Fruit fly (Drosophila melanogaster) whole organism, embryonic: ENCODE results near the gene CG31960.

Source experiments
- CG10267 ChIP-seq: fragments of 200-800 bp; sonication (Bioruptor generic); optimal IDR thresholded peaks from 2 replicates; lab custom pipeline; 2018; ENCODE audit warnings: missing biosample characterization, mild to moderate bottlenecking, missing genetic modification characterization, moderate library complexity
- CG10274 ChIP-seq: fragments of 200-800 bp; sonication (Bioruptor generic); optimal IDR thresholded peaks from 3 replicates; lab custom pipeline; 2017; ENCODE audit warnings: missing biosample characterization, mild to moderate bottlenecking, missing genetic modification characterization
- CG10462 ChIP-seq: fragments of 200-800 bp; sonication (Bioruptor generic); optimal IDR thresholded peaks from 2 replicates; lab custom pipeline; 2016; ENCODE audit warnings: missing biosample characterization, missing genetic modification characterization
- CG10543 ChIP-seq: fragments of 200-800 bp; sonication (Bioruptor generic); optimal IDR thresholded peaks from 3 replicates; lab custom pipeline; 2017; ENCODE audit warnings: missing biosample characterization, mild to moderate bottlenecking, missing genetic modification characterization, moderate library complexity
- CG10654 ChIP-seq: fragments of 200-800 bp; sonication (Bioruptor generic); optimal IDR thresholded peaks from 2 replicates; lab custom pipeline; 2016; ENCODE audit warnings: missing biosample characterization, missing genetic modification characterization
- CG13287 ChIP-seq: fragments of 200-800 bp; sonication (Bioruptor generic); IDR thresholded peaks from 2 replicates; pipeline ENCODE4 v1.3.6; 2022; ENCODE audit warnings: missing biosample characterization, missing genetic modification characterization; ENCODE audit not compliant: partially characterized antibody
- CG13424 ChIP-seq: fragments of 200-800 bp; sonication (Bioruptor generic); optimal IDR thresholded peaks from 2 replicates; lab custom pipeline; 2019; ENCODE audit warnings: missing biosample characterization, mild to moderate bottlenecking, missing genetic modification characterization, moderate library complexity
- CG13894 ChIP-seq: fragments of 200-800 bp; sonication (Bioruptor generic); optimal IDR thresholded peaks from 3 replicates; lab custom pipeline; 2018; ENCODE audit warnings: missing biosample characterization, mild to moderate bottlenecking, missing genetic modification characterization, moderate library complexity
- CG1602 ChIP-seq: fragments of 200-800 bp; sonication (Bioruptor generic); optimal IDR thresholded peaks from 3 replicates; lab custom pipeline; 2016; ENCODE audit warnings: missing biosample characterization, missing genetic modification characterization
- CG1647 ChIP-seq: fragments of 200-800 bp; sonication (Bioruptor generic); optimal IDR thresholded peaks from 3 replicates; lab custom pipeline; 2016; ENCODE audit warnings: missing biosample characterization, missing genetic modification characterization
- CG17328 ChIP-seq: fragments of 200-800 bp; sonication (Bioruptor generic); IDR thresholded peaks from 2 replicates; pipeline ENCODE4 v1.3.6; 2022; ENCODE audit warnings: missing biosample characterization, missing genetic modification characterization
- CG17361 ChIP-seq: fragments of 200-800 bp; sonication (Bioruptor generic); IDR thresholded peaks from 3 replicates; pipeline ENCODE4 v1.3.6; 2022; ENCODE audit warnings: missing biosample characterization, missing genetic modification characterization
- CG17385 ChIP-seq: fragments of 200-800 bp; sonication (Bioruptor generic); optimal IDR thresholded peaks from 3 replicates; lab custom pipeline; 2018; ENCODE audit warnings: missing biosample characterization, mild to moderate bottlenecking, missing genetic modification characterization
- CG17802 ChIP-seq: fragments of 200-800 bp; sonication (Bioruptor generic); optimal IDR thresholded peaks from 2 replicates; lab custom pipeline; 2018; ENCODE audit warnings: missing biosample characterization, mild to moderate bottlenecking, missing genetic modification characterization, moderate library complexity
- CG2116 ChIP-seq: fragments of 200-800 bp; sonication (Bioruptor generic); optimal IDR thresholded peaks from 3 replicates; lab custom pipeline; 2018; ENCODE audit warnings: missing biosample characterization, mild to moderate bottlenecking, missing genetic modification characterization
- CG2120 ChIP-seq: fragments of 200-800 bp; sonication (Bioruptor generic); optimal IDR thresholded peaks from 3 replicates; lab custom pipeline; 2016; ENCODE audit warnings: missing biosample characterization, missing genetic modification characterization
- CG30403 ChIP-seq: fragments of 200-800 bp; sonication (Bioruptor generic); optimal IDR thresholded peaks from 3 replicates; lab custom pipeline; 2016; ENCODE audit warnings: missing biosample characterization, missing genetic modification characterization
- CG32772 ChIP-seq: fragments of 200-800 bp; sonication (Bioruptor generic); IDR thresholded peaks from 2 replicates; pipeline ENCODE4 v1.3.6; 2022; ENCODE audit warnings: missing biosample characterization, missing genetic modification characterization
- CG3847 ChIP-seq: fragments of 200-800 bp; sonication (Bioruptor generic); IDR thresholded peaks from 2 replicates; pipeline ENCODE4 v1.3.6; 2022; ENCODE audit warnings: missing biosample characterization, missing genetic modification characterization
- CG4617 ChIP-seq: fragments of 200-800 bp; sonication (Bioruptor generic); optimal IDR thresholded peaks from 3 replicates; lab custom pipeline; 2016; ENCODE audit warnings: missing biosample characterization, missing genetic modification characterization, borderline replicate concordance
- CG8290 ChIP-seq, 3 experiments: fragments of 200-800 bp; sonication (Bioruptor generic); optimal IDR thresholded peaks; 2 replicates each; lab custom pipeline; 2016 to 2019; ENCODE audit warnings: missing biosample characterization in 3 of 3, missing genetic modification characterization in 3 of 3, mild to moderate bottlenecking in 2 of 3, moderate library complexity in 1 of 3
- CG8388 ChIP-seq: fragments of 200-800 bp; sonication (Bioruptor generic); optimal IDR thresholded peaks from 2 replicates; lab custom pipeline; 2019; ENCODE audit warnings: missing biosample characterization, mild to moderate bottlenecking, missing genetic modification characterization, moderate library complexity
- CG8944 ChIP-seq: fragments of 200-800 bp; sonication (Bioruptor generic); optimal IDR thresholded peaks from 3 replicates; lab custom pipeline; 2016; ENCODE audit warnings: missing biosample characterization, missing genetic modification characterization
- CG9437 ChIP-seq: fragments of 200-800 bp; sonication (Bioruptor generic); optimal IDR thresholded peaks from 2 replicates; lab custom pipeline; 2018; ENCODE audit warnings: missing biosample characterization, mild to moderate bottlenecking, missing genetic modification characterization
- CrebB ChIP-seq: fragments of 200-800 bp; sonication (Bioruptor generic); optimal IDR thresholded peaks from 3 replicates; lab custom pipeline; 2018; ENCODE audit warnings: missing biosample characterization, mild to moderate bottlenecking, missing genetic modification characterization
- D ChIP-seq, 2 experiments: fragments of 200-800 bp in 1 of 2; fragments of >200 bp in 1 of 2; sonication (Bioruptor generic) in 1 of 2; optimal IDR thresholded peaks; 2 replicates in 1 of 2; 3 replicates in 1 of 2; lab custom pipeline; 2017; ENCODE audit warnings: mild to moderate bottlenecking in 1 of 2, missing biosample characterization in 1 of 2, missing genetic modification characterization in 1 of 2, missing genetic modification reagents in 1 of 2
- Hr78 ChIP-seq, 2 experiments: fragments of 200-800 bp in 1 of 2; fragments of >200 bp in 1 of 2; sonication (Bioruptor generic) in 1 of 2; optimal IDR thresholded peaks; 2 replicates each; lab custom pipeline; 2017 to 2019; ENCODE audit warnings: missing biosample characterization in 2 of 2, missing genetic modification characterization in 2 of 2, mild to moderate bottlenecking in 1 of 2, moderate library complexity in 1 of 2
- MESR4 ChIP-seq: fragments of 200-800 bp; sonication (Bioruptor generic); optimal IDR thresholded peaks from 2 replicates; lab custom pipeline; 2018; ENCODE audit warnings: missing biosample characterization, mild to moderate bottlenecking, missing genetic modification characterization, moderate library complexity
- Med ChIP-seq: fragments of 200-800 bp; sonication (Bioruptor generic); peaks from one replicate; lab custom pipeline; 2016; ENCODE audit warnings: missing biosample characterization, missing genetic modification characterization, mild to moderate bottlenecking, inconsistent platforms, moderate library complexity
- Stat92E ChIP-seq, 3 experiments: fragments of >200 bp in 2 of 3; fragments of 200-800 bp in 1 of 3; sonication (Bioruptor generic) in 1 of 3; optimal IDR thresholded peaks; 2 replicates each; lab custom pipeline; 2017 to 2019; ENCODE audit warnings: missing biosample characterization in 3 of 3, missing genetic modification characterization in 3 of 3, mild to moderate bottlenecking in 1 of 3, moderate library complexity in 1 of 3
- Trl ChIP-seq, 3 experiments: fragments of >200 bp in 2 of 3; fragments of 200-800 bp in 1 of 3; sonication (Bioruptor generic) in 1 of 3; optimal IDR thresholded peaks; 2 replicates in 1 of 3; 3 replicates in 2 of 3; lab custom pipeline; 2016 to 2017; ENCODE audit warnings: missing biosample characterization in 1 of 3, missing genetic modification characterization in 1 of 3
- abd-A ChIP-seq: fragments of 200-800 bp; sonication (Bioruptor generic); optimal IDR thresholded peaks from 3 replicates; lab custom pipeline; 2019; ENCODE audit warnings: missing biosample characterization, mild to moderate bottlenecking, missing genetic modification characterization, moderate library complexity
- ems ChIP-seq: fragments of 200-800 bp; sonication (Bioruptor generic); optimal IDR thresholded peaks from 3 replicates; lab custom pipeline; 2016; ENCODE audit warnings: missing biosample characterization, missing genetic modification characterization
- ftz-f1 ChIP-seq: fragments of 200-800 bp; sonication (Bioruptor generic); optimal IDR thresholded peaks from 2 replicates; lab custom pipeline; 2016; ENCODE audit warnings: missing biosample characterization, missing genetic modification characterization
- grau ChIP-seq: fragments of 200-800 bp; optimal IDR thresholded peaks from 3 replicates; lab custom pipeline; 2019; ENCODE audit warnings: missing biosample characterization, mild to moderate bottlenecking, missing genetic modification characterization, moderate library complexity
- gsb-n ChIP-seq: fragments of 200-800 bp; sonication (Bioruptor generic); optimal IDR thresholded peaks from 3 replicates; lab custom pipeline; 2018; ENCODE audit warnings: missing biosample characterization, mild to moderate bottlenecking, missing genetic modification characterization
- hb ChIP-seq: fragments of 200-800 bp; sonication (Bioruptor generic); IDR thresholded peaks from 3 replicates; pipeline ENCODE4 v1.3.6; 2022; ENCODE audit warnings: missing biosample characterization, missing genetic modification characterization; ENCODE audit not compliant: partially characterized antibody
- ind ChIP-seq: fragments of 200-800 bp; sonication (Bioruptor generic); optimal IDR thresholded peaks from 3 replicates; lab custom pipeline; 2016; ENCODE audit warnings: missing biosample characterization, missing genetic modification characterization
- pb ChIP-seq: fragments of 200-800 bp; sonication (Bioruptor generic); optimal IDR thresholded peaks from 3 replicates; lab custom pipeline; 2016; ENCODE audit warnings: missing biosample characterization, missing genetic modification characterization
- peb ChIP-seq: fragments of 200-800 bp; sonication (Bioruptor generic); IDR thresholded peaks from 2 replicates; pipeline ENCODE4 v1.3.6; 2022; ENCODE audit warnings: missing biosample characterization, missing genetic modification characterization
- prd ChIP-seq, 3 experiments: fragments of >200 bp in 2 of 3; fragments of 200-800 bp in 1 of 3; sonication (Bioruptor generic) in 1 of 3; optimal IDR thresholded peaks in 2 of 3; IDR thresholded peaks in 1 of 3; 2 replicates in 2 of 3; 3 replicates in 1 of 3; pipeline versions ENCODE4 v1.3.6 to Lab custom; 2017 to 2022; ENCODE audit warnings: missing biosample characterization in 1 of 3, missing genetic modification characterization in 1 of 3
- pros ChIP-seq: fragments of 200-800 bp; sonication (Bioruptor generic); optimal IDR thresholded peaks from 3 replicates; lab custom pipeline; 2019; ENCODE audit warnings: missing biosample characterization, mild to moderate bottlenecking, missing genetic modification characterization, moderate library complexity
- sc ChIP-seq, 3 experiments: fragments of >200 bp in 2 of 3; fragments of 200-800 bp in 1 of 3; sonication (Bioruptor generic) in 1 of 3; optimal IDR thresholded peaks; 2 replicates in 2 of 3; 3 replicates in 1 of 3; lab custom pipeline; 2017; ENCODE audit warnings: mild to moderate bottlenecking in 1 of 3, missing biosample characterization in 1 of 3, missing genetic modification characterization in 1 of 3, missing genetic modification reagents in 1 of 3
- toy ChIP-seq: fragments of 200-800 bp; sonication (Bioruptor generic); IDR thresholded peaks from 2 replicates; pipeline ENCODE4 v1.3.6; 2022; ENCODE audit warnings: missing biosample characterization, missing genetic modification characterization
- tup ChIP-seq: fragments of 200-800 bp; sonication (Bioruptor generic); optimal IDR thresholded peaks from 2 replicates; lab custom pipeline; 2016; ENCODE audit warnings: missing biosample characterization, mild to moderate bottlenecking, missing genetic modification characterization, moderate library complexity
- usp ChIP-seq: fragments of >200 bp; optimal IDR thresholded peaks from 2 replicates; lab custom pipeline; 2017; ENCODE audit warnings: missing biosample characterization, missing genetic modification characterization

The CG31960 gene

DNA sequence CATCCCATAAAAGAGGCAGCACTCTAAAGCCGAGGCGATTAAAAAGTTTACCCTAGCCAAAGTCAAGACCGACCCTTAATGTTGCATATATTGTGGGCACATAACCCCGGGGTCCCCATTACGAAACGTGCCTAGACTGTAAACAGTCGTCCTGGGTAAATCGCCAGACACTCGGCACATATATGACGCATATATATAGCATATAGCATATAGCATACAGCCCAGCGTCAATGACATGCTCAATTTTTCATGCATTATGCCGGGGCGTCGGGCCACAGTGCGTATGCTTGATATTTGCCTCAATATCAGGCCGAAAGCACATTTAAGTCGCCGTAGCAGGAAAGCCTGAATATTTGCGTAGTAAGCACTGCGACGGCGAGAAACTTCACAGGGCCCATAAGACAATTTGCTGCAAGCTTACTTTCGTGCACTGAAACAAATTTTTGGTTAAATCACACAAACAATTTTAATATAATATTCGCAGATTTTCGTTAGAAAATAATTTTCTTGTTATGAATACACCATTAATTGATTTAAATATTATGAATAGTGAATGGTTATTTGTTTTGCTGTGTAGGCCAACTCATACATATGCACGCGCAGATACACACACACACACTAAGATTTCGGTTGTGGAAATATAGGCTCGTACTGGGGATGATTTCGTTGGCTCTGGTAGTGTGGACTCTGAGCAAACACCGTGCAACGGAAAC lies 29.8 kb upstream of the CG31960 start (continued):
- TF ChIP-seq CG10274 (GFP tag; lab: Kevin White, UChicago) (no peak), toy (GFP tag; lab: Robert Waterston, UW) (no peak), CG17361 (no peak), CG10267 (tag; lab: Kevin White, UChicago) (peak; percentile 0), pb (GFP tag; lab: Kevin White, UChicago) (no peak), MESR4 (GFP tag; lab: Kevin White, UChicago) (no peak), CG1602 (no peak), ftz-f1 (no peak), CG17802 (no peak), sc (optimal IDR thresholded peaks at IDR 0.05; lab: Kevin White, UChicago) (no peak), sc (GFP tag; optimal IDR thresholded peaks at IDR 0.05; lab: Kevin White, UChicago) (no peak), CG8290 (GFP tag; optimal IDR thresholded peaks at IDR 0.05; lab: Kevin White, UChicago) (no peak), CG8290 (tag; optimal IDR thresholded peaks at IDR 0.05; lab: Kevin White, UChicago) (no peak), hb (no peak), CrebB (tag; lab: Kevin White, UChicago) (peak; percentile 5), CG10543 (no peak), CG13894 (peak; percentile 99), usp (no peak), prd (optimal IDR thresholded peaks at IDR 0.05; lab: Kevin White, UChicago) (no peak), prd (GFP tag; IDR thresholded peaks at IDR 0.05; lab: Robert Waterston, UW) (0 out of 3 replicates have a peak, but pooled peaks have one; percentile 32), CG3847 (GFP tag; lab: Robert Waterston, UW) (peak; percentile 28; the same call in 1 of the 2 replicates), D (optimal IDR thresholded peaks at IDR 0.05; lab: Kevin White, UChicago) (no peak), D (GFP tag; optimal IDR thresholded peaks at IDR 0.05; lab: Kevin White, UChicago) (no peak), CG17385 (GFP tag; lab: Kevin White, UChicago) (peak; percentile 37), Trl (optimal IDR thresholded peaks at IDR 0.05; lab: Kevin White, UChicago) (no peak), Trl (GFP tag; optimal IDR thresholded peaks at IDR 0.05; lab: Kevin White, UChicago) (no peak), CG2120 (GFP tag; lab: Kevin White, UChicago) (peak; percentile 78), CG10462 (no peak), Stat92E (GFP tag; optimal IDR thresholded peaks at IDR 0.05; lab: Kevin White, UChicago) (no peak), CG30403 (peak; percentile 27), CG8944 (GFP tag; lab: Kevin White, UChicago) (no peak), CG10654 (GFP tag; lab: Kevin White, UChicago) (no peak), ems (no peak), Med (GFP tag; lab: Kevin White, UChicago) (peak; percentile 58), CG17328 (GFP tag; lab: Robert Waterston, UW) (peak; percentile 39; the same call in 1 of the 2 replicates), CG32772 (GFP tag; lab: Robert Waterston, UW) (no peak), CG2116 (GFP tag; lab: Kevin White, UChicago) (no peak), abd-A (no peak), peb (GFP tag; lab: Robert Waterston, UW) (no peak), pros (GFP tag; lab: Kevin White, UChicago) (no peak), ind (GFP tag; lab: Kevin White, UChicago) (peak; percentile 19), CG13287 (GFP tag; lab: Robert Waterston, UW) (no peak), gsb-n (tag; lab: Kevin White, UChicago) (no peak), CG1647 (GFP tag; lab: Kevin White, UChicago) (no peak), grau (tag; lab: Kevin White, UChicago) (no peak), CG4617 (GFP tag; lab: Kevin White, UChicago) (no peak), tup (GFP tag; lab: Kevin White, UChicago) (no peak), CG13424 (peak; percentile 41), CG8388 (GFP tag; lab: Kevin White, UChicago) (no peak), Hr78 (GFP tag; optimal IDR thresholded peaks at IDR 0.05; lab: Kevin White, UChicago) (no peak), CG9437 (GFP tag; lab: Kevin White, UChicago) (no peak)
